Worm (Caenorhabditis elegans) whole organism, L4 larva: Measurements from ENCODE around the gene F12E12.6.

Source experiments
- aha-1 ChIP-seq: fragments of 150-350 bp; peaks from one replicate; lab custom pipeline; 2014; ENCODE audit warnings: missing biosample characterization, missing genetic modification characterization
- ceh-32 ChIP-seq: sonication (generic microtip); optimal IDR thresholded peaks from 2 replicates; lab custom pipeline; 2016; ENCODE audit warnings: mild to moderate bottlenecking, missing genetic modification characterization, missing compliant biosample characterization; ENCODE audit not compliant: poor library complexity
- cey-2 ChIP-seq: sonication (generic microtip); optimal IDR thresholded peaks from 3 replicates; lab custom pipeline; 2017; ENCODE audit warnings: missing genetic modification characterization, mild to moderate bottlenecking, missing compliant biosample characterization, antibody characterized with exemption, borderline replicate concordance; ENCODE audit not compliant: insufficient read depth
- pha-4 ChIP-seq, 2 experiments: fragments of 150-350 bp in 1 of 2; fragments of 200-800 bp in 1 of 2; sonication (Bioruptor generic) in 1 of 2; IDR thresholded peaks in 1 of 2; optimal IDR thresholded peaks in 1 of 2; 2 replicates each; pipeline versions ENCODE4 v1.3.6 to Lab custom; 2014 to 2022; ENCODE audit warnings: missing genetic modification characterization in 2 of 2, missing genetic modification reagents in 2 of 2, missing biosample characterization in 1 of 2, missing compliant biosample characterization in 1 of 2

- no peak for TF ChIP-seq pha-4 (GFP tag; IDR thresholded peaks at IDR 0.05; lab: Robert Waterston, UW)
- no peak for TF ChIP-seq pha-4 (tag; optimal IDR thresholded peaks at IDR 0.05; lab: Kevin White, UChicago)
- TF ChIP-seq cey-2, result no peak
- no peak for TF ChIP-seq ceh-32
- TF ChIP-seq aha-1 (tag; lab: Kevin White, UChicago), result no peak
Measured at ce11 chrII:3785257-3785656, 48.5 kb upstream of the F12E12.6 start, which contains the start of gene T24E12.1.
